Worm (Caenorhabditis elegans): ENCODE data around the gene F11D11.12.

Gene F11D11.12

ce11 chrV:18746937-18747660, 3.4 kb downstream of the F11D11.12 start, which contains the start of gene clec-251:
TSS of gene clec-251 (minus strand) at chrV:18746987.
- TF ChIP-seq sptf-1 (tag; optimal IDR thresholded peaks at IDR 0.05) (no peak), zip-8 (tag; optimal IDR thresholded peaks at IDR 0.05) (no peak)

DNA sequence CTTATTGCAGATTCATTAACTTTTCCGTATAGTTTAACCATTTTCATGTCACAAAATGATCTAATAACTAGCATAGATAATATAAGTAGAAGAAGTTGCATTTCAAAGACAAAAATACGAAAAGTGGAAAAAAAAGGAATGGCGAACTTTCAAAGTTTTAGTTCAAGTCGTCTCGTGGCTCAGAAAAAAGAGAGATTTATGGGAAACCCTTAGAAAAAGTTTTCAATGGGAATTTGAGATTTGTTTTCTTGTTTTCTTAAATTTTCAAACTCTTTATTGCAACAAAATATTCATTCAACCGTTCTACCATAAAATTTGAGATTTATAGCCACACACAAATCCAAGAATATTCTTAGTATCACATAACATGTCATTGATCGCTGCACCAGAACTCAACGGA, 8.4 kb downstream of the F11D11.12 start, which contains the start of gene clec-250:
TSS of gene clec-250 (minus strand) at position 101 of the 400 bp plus-strand sequence.
- TF ChIP-seq nhr-12 (tag; optimal IDR thresholded peaks at IDR 0.05) (no peak), hlh-1 (tag; optimal IDR thresholded peaks at IDR 0.05) (no peak), lin-32 (GFP tag; optimal IDR thresholded peaks at IDR 0.05) (no peak), nhr-28 (tag; optimal IDR thresholded peaks at IDR 0.05) (no peak), flh-1 (GFP tag; optimal IDR thresholded peaks at IDR 0.05) (no peak), ces-1 (GFP tag; optimal IDR thresholded peaks at IDR 0.05) (no peak), elt-3 (tag; optimal IDR thresholded peaks at IDR 0.05) (no peak)

- TF ChIP-seq hlh-1 (tag; optimal IDR thresholded peaks at IDR 0.05) (no peak), mab-5 (tag; optimal IDR thresholded peaks at IDR 0.05) (no peak), nhr-2 (tag; optimal IDR thresholded peaks at IDR 0.05) (no peak), ceh-39 (tag; optimal IDR thresholded peaks at IDR 0.05) (no peak), snpc-4 (tag; optimal IDR thresholded peaks at IDR 0.05) (no peak), drap-1 (GFP tag; optimal IDR thresholded peaks at IDR 0.05) (no peak), ceh-43 (GFP tag; optimal IDR thresholded peaks at IDR 0.05) (no peak), unc-120 (tag; optimal IDR thresholded peaks at IDR 0.05; ENCODE audit: poor library complexity, severe bottlenecking) (no peak), ham-2 (GFP tag; optimal IDR thresholded peaks at IDR 0.05) (no peak)
Measured at ce11 chrV:18737646-18738045, 12.8 kb downstream of the F11D11.12 start.

- no peak for TF ChIP-seq bed-3 (GFP tag; optimal IDR thresholded peaks at IDR 0.05)
- TF ChIP-seq ham-2 (GFP tag; optimal IDR thresholded peaks at IDR 0.05), result no peak
- no peak for TF ChIP-seq nhr-28 (tag; optimal IDR thresholded peaks at IDR 0.05)
Measured at ce11 chrV:18734381-18734780, 16.1 kb downstream of the F11D11.12 start, which contains the start of gene scl-20. TSS of gene scl-20 (minus strand) at chrV:18734481.

DNA sequence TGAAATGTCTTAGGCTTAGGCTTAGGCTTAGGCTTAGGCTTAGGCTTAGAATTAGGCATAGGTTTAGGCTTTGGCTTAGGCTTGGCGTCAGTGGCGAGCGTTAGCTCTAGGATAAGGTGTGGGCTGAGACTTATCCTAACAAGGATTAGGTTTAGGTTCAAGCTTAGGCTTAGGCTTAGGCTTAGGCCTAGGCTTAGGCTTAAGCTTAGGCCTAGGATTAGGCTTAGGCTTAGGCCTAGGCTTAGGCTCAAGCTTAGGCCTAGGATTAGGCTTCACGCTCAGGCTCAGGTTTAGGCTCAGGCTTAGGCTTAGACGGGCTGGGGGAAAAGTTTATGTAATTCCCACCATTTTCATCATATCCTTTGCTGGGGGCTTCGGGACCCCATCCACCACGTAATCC, 16.5 kb downstream of the F11D11.12 start:
- peak; percentile 10 for TF ChIP-seq ham-2 (GFP tag; optimal IDR thresholded peaks at IDR 0.05)
- TF ChIP-seq drap-1 (GFP tag; optimal IDR thresholded peaks at IDR 0.05), result no peak
- TF ChIP-seq elt-1 (tag; optimal IDR thresholded peaks at IDR 0.05; ENCODE audit: borderline replicate concordance, insufficient read depth), result no peak

DNA sequence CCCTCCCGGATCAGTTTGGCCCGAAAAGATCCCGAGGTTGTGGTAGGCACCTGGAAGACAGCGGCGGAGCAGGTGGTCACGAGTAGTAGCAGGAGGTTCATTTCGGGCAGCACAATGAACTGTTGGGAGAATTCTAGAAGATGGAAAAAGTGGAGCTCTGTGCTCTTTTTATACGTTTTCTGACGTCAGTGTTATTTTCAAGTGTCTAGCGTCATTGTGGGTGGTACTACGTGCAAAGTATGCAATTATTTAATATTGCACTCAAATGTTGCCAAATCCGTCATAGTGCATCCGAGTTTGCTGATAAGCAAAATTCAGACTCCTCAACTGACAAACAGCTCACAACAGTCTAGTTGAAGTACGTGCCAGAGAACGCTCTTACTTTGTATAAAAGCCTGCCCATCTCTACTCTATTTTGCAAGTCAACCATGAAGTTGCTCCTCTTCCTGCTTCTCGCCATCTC, 18.9 kb downstream of the F11D11.12 start, which contains the start of the genes asp-18 and scl-19:
TSS of gene asp-18 (minus strand) at position 101 of the 463 bp plus-strand sequence.
TSS of gene scl-19 (plus strand) at position 413 of the 463 bp plus-strand sequence.
- TF ChIP-seq flh-1 (GFP tag; optimal IDR thresholded peaks at IDR 0.05) (no peak), ceh-39 (tag; optimal IDR thresholded peaks at IDR 0.05) (no peak), mep-1 (tag; optimal IDR thresholded peaks at IDR 0.05) (no peak), unc-120 (tag; optimal IDR thresholded peaks at IDR 0.05; ENCODE audit: poor library complexity, severe bottlenecking) (no peak), sem-2 (GFP tag; optimal IDR thresholded peaks at IDR 0.05) (no peak), ceh-83 (GFP tag; optimal IDR thresholded peaks at IDR 0.05) (no peak), bed-3 (GFP tag; optimal IDR thresholded peaks at IDR 0.05) (no peak), snpc-4 (tag; optimal IDR thresholded peaks at IDR 0.05) (no peak)

DNA sequence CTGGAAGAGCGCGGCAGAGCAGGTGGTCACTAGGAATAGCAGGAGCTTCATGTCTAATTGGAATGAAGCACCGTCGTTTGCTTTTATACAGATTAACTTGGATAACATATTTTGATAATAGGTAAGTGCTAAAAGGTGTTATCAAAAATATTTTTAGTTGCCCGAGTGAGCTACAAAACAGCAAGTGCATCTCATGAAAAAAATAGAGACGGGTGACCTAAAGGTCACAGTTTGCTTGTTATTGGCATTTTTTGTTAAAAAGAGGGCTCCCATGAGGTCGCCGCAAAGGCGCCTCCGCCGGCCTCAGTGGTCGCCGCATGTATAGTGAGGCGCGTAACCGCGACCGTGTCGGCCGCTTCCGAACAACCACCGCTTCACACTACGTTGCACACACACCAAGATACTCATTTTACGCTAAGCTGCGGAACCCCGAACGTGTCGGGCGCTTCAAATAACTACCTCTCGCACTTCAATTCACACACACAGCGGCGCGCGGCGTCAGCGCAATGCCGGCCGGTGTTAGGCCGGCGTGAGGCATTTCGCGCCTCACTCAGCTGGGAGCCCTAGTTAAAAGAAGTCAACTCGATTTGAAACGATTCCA, 21.1 kb downstream of the F11D11.12 start, which contains the start of gene asp-19:
TSS of gene asp-19 (minus strand) at position 51 of the 601 bp plus-strand sequence.
- no peak for TF ChIP-seq bed-3 (GFP tag; optimal IDR thresholded peaks at IDR 0.05)
- no peak for TF ChIP-seq unc-39 (tag; optimal IDR thresholded peaks at IDR 0.05)

DNA sequence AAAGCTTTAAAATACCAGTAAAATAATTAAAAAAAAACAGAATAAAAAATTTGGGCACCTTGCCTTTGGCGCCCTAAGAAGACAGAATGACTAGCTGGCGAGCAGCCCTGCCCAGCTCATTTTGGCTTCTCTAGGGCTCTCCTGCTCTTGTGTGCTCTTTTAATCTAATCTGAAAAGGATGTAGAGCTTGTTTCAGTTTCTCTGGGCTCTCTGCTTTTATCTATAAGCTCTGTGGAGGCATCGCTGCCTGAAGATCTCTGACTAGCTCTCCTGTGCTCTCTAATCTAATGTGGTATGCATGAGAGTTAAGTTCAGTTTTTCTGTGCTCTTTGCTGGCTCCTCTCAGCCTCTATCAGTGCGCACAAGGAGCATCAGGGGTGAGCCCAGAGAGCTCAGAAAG, 24.6 kb downstream of the F11D11.12 start:
- no peak for TF ChIP-seq lin-13 (tag; optimal IDR thresholded peaks at IDR 0.05)
- TF ChIP-seq ces-1 (GFP tag; optimal IDR thresholded peaks at IDR 0.05), result peak; percentile 68
